Worm (Caenorhabditis elegans) whole organism, mixed stage, embryonic: ENCODE measurements around the gene ZK632.4.

ENCODE experiments used
- flh-1 ChIP-seq: fragments of 200-800 bp; sonication (Bioruptor generic); optimal IDR thresholded peaks from 2 replicates; lab custom pipeline; 2018; ENCODE audit warnings: mild to moderate bottlenecking, missing genetic modification characterization, moderate library complexity, missing compliant biosample characterization
- lsy-2 ChIP-seq: fragments of 150-350 bp; optimal IDR thresholded peaks from 2 replicates; lab custom pipeline; 2014; ENCODE audit warnings: missing biosample characterization, missing genetic modification characterization
- ztf-11 ChIP-seq: fragments of 150-350 bp; optimal IDR thresholded peaks from 2 replicates; lab custom pipeline; 2014; ENCODE audit warnings: missing biosample characterization, missing genetic modification characterization

- TF ChIP-seq ztf-11 (tag; lab: Kevin White, UChicago) (no peak), flh-1 (no peak), lsy-2 (tag; lab: Kevin White, UChicago) (no peak)
Observed at ce11 chrIII:9804997-9805610, 2.1 kb downstream of the ZK632.4 start, which contains the start of gene riok-3.
